Worm (Caenorhabditis elegans) whole organism, L3 larva: Measurements from ENCODE around the gene R09H10.3.

ENCODE experiments used
- aly-2 ChIP-seq: fragments of 150-350 bp; optimal IDR thresholded peaks from 2 replicates; lab custom pipeline; 2014; ENCODE audit warnings: missing biosample characterization, missing genetic modification characterization
- elt-2 ChIP-seq: sonication (generic microtip); optimal IDR thresholded peaks from 2 replicates; lab custom pipeline; 2016; ENCODE audit warnings: missing genetic modification reagents, mild to moderate bottlenecking, missing genetic modification characterization, missing compliant biosample characterization
- fkh-2 ChIP-seq: fragments of 150-350 bp; optimal IDR thresholded peaks from 2 replicates; lab custom pipeline; 2014; ENCODE audit warnings: missing biosample characterization, missing genetic modification reagents, missing genetic modification characterization
- hmg-11 ChIP-seq: sonication (generic microtip); optimal IDR thresholded peaks from 2 replicates; lab custom pipeline; 2016; ENCODE audit warnings: missing genetic modification characterization, missing compliant biosample characterization
- nhr-12 ChIP-seq: fragments of 150-350 bp; optimal IDR thresholded peaks from 2 replicates; lab custom pipeline; 2014; ENCODE audit warnings: missing biosample characterization, missing genetic modification characterization
- nhr-28 ChIP-seq: fragments of 150-350 bp; optimal IDR thresholded peaks from 2 replicates; lab custom pipeline; 2014; ENCODE audit warnings: missing biosample characterization, missing genetic modification characterization
- pqm-1 ChIP-seq: fragments of 150-350 bp; optimal IDR thresholded peaks from 2 replicates; lab custom pipeline; 2017; ENCODE audit warnings: missing biosample characterization, missing genetic modification characterization, inconsistent platforms
- snpc-4 ChIP-seq: fragments of 150-350 bp; optimal IDR thresholded peaks from 2 replicates; lab custom pipeline; 2014; ENCODE audit warnings: missing biosample characterization, missing genetic modification characterization
- tbx-2 ChIP-seq: sonication (generic microtip); optimal IDR thresholded peaks from 2 replicates; lab custom pipeline; 2016; ENCODE audit warnings: mild to moderate bottlenecking, missing genetic modification characterization, missing compliant biosample characterization
- unc-39 ChIP-seq: sonication (generic microtip); optimal IDR thresholded peaks from 4 replicates; lab custom pipeline; 2017; ENCODE audit warnings: missing biosample characterization, missing genetic modification characterization
- unc-62 ChIP-seq: fragments of 150-350 bp; sonication (generic microtip); optimal IDR thresholded peaks from 4 replicates; lab custom pipeline; 2014; ENCODE audit warnings: missing biosample characterization, missing genetic modification reagents, missing genetic modification characterization
- ztf-11 ChIP-seq: fragments of 150-350 bp; optimal IDR thresholded peaks from 2 replicates; lab custom pipeline; 2014; ENCODE audit warnings: missing biosample characterization, missing genetic modification characterization

DNA sequence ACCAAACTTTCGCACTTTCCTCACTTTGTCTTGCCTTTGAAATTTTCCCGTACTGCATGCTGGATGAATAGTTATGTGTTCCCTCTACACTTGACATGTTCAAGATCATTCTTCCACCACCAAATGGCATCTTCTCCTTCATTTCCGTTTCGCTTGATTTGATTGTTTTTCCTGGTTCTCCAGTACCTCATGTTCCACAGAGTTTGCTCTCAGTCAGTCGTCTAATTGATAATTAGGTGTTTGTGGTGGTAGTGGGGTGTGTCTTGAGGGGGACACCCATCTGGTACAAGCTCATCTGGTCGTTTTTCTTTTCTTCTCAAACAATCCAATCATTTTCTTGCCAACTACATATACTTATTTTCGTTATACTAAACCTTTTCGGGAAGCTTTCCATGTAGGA is 35.8 kb upstream of the R09H10.3 start:
- TF ChIP-seq hmg-11 (no peak), aly-2 (tag; lab: Kevin White, UChicago) (no peak), ztf-11 (tag; lab: Kevin White, UChicago) (no peak), unc-62 (GFP tag; lab: Kevin White, UChicago) (no peak), tbx-2 (tag; lab: Kevin White, UChicago) (no peak), nhr-28 (no peak), snpc-4 (tag; lab: Kevin White, UChicago) (no peak), pqm-1 (tag; lab: Kevin White, UChicago) (no peak), nhr-12 (tag; lab: Kevin White, UChicago) (no peak), fkh-2 (no peak), unc-39 (tag; lab: Kevin White, UChicago) (no peak), elt-2 (tag; lab: Kevin White, UChicago) (no peak)
